Worm (Caenorhabditis elegans): ENCODE data around the gene hsp-6.

ce11 chrV:4864330-4864729 is 37.8 kb upstream of the hsp-6 start:
- TF ChIP-seq snpc-4 (tag; optimal IDR thresholded peaks at IDR 0.05) (no peak), lin-15B (tag; optimal IDR thresholded peaks at IDR 0.05) (no peak), isw-1 (GFP tag; IDR thresholded peaks at IDR 0.05) (no peak), sptf-1 (tag; optimal IDR thresholded peaks at IDR 0.05) (no peak), dpl-1 (GFP tag; optimal IDR thresholded peaks at IDR 0.05) (no peak), nhr-237 (tag; optimal IDR thresholded peaks at IDR 0.05) (no peak), mdl-1 (tag; optimal IDR thresholded peaks at IDR 0.05) (no peak)

Measured in whole organism, L1 larva.